Worm (Caenorhabditis elegans): ENCODE data around the gene fbxa-154.

ce11 chrV:15625561-15625960 lies 20.6 kb upstream of the fbxa-154 start, which contains the start of gene C55A1.11:
- TF ChIP-seq cog-1 (tag; optimal IDR thresholded peaks at IDR 0.05) = no peak
- TF ChIP-seq tab-1 (GFP tag; IDR thresholded peaks at IDR 0.05) = no peak
- TF ChIP-seq ztf-29 (GFP tag; IDR thresholded peaks at IDR 0.05) = no peak
